Fruit fly (Drosophila melanogaster) whole organism, embryonic: ENCODE results near the gene CG15865.

Source experiments
- Atf3 ChIP-seq: fragments of 200-800 bp; sonication (Bioruptor generic); optimal IDR thresholded peaks from 3 replicates; lab custom pipeline; 2016; ENCODE audit warnings: missing biosample characterization, missing genetic modification characterization
- CG10147 ChIP-seq: fragments of 200-800 bp; sonication (Bioruptor generic); optimal IDR thresholded peaks from 2 replicates; lab custom pipeline; 2019; ENCODE audit warnings: missing biosample characterization, mild to moderate bottlenecking, missing genetic modification characterization, moderate library complexity
- CG10267 ChIP-seq: fragments of 200-800 bp; sonication (Bioruptor generic); optimal IDR thresholded peaks from 2 replicates; lab custom pipeline; 2018; ENCODE audit warnings: missing biosample characterization, mild to moderate bottlenecking, missing genetic modification characterization, moderate library complexity
- CG12219 ChIP-seq: fragments of 200-800 bp; sonication (Bioruptor generic); optimal IDR thresholded peaks from 3 replicates; lab custom pipeline; 2018; ENCODE audit warnings: missing biosample characterization, mild to moderate bottlenecking, missing genetic modification characterization
- CG12391 ChIP-seq: fragments of 200-800 bp; sonication (Bioruptor generic); optimal IDR thresholded peaks from 3 replicates; lab custom pipeline; 2018; ENCODE audit warnings: missing biosample characterization, mild to moderate bottlenecking, missing genetic modification characterization, moderate library complexity
- CG12769 ChIP-seq: fragments of 200-800 bp; sonication (Bioruptor generic); optimal IDR thresholded peaks from 2 replicates; lab custom pipeline; 2019; ENCODE audit warnings: missing biosample characterization, mild to moderate bottlenecking, missing genetic modification characterization, moderate library complexity
- CG12942 ChIP-seq: fragments of 200-800 bp; sonication (Bioruptor generic); optimal IDR thresholded peaks from 3 replicates; lab custom pipeline; 2016; ENCODE audit warnings: missing biosample characterization, missing genetic modification characterization
- CG16779 ChIP-seq: fragments of 200-800 bp; sonication (Bioruptor generic); IDR thresholded peaks from 2 replicates; pipeline ENCODE4 v1.3.6; 2022; ENCODE audit warnings: missing biosample characterization, missing genetic modification characterization
- CG17186 ChIP-seq: fragments of 200-800 bp; sonication (Bioruptor generic); optimal IDR thresholded peaks from 3 replicates; lab custom pipeline; 2017; ENCODE audit warnings: missing biosample characterization, missing genetic modification reagents, missing genetic modification characterization
- CG17359 ChIP-seq: fragments of 200-800 bp; sonication (Bioruptor generic); optimal IDR thresholded peaks from 3 replicates; lab custom pipeline; 2018; ENCODE audit warnings: missing biosample characterization, mild to moderate bottlenecking, missing genetic modification characterization, moderate library complexity
- CG17612 ChIP-seq: fragments of 200-800 bp; sonication (Bioruptor generic); IDR thresholded peaks from 2 replicates; pipeline ENCODE4 v1.3.6; 2022; ENCODE audit warnings: missing biosample characterization, missing genetic modification characterization
- CG18262 ChIP-seq: fragments of 200-800 bp; optimal IDR thresholded peaks from 3 replicates; lab custom pipeline; 2019; ENCODE audit warnings: missing biosample characterization, mild to moderate bottlenecking, missing genetic modification characterization, moderate library complexity
- CG2116 ChIP-seq: fragments of 200-800 bp; sonication (Bioruptor generic); optimal IDR thresholded peaks from 3 replicates; lab custom pipeline; 2018; ENCODE audit warnings: missing biosample characterization, mild to moderate bottlenecking, missing genetic modification characterization
- CG3163 ChIP-seq: fragments of 200-800 bp; sonication (Bioruptor generic); optimal IDR thresholded peaks from 3 replicates; lab custom pipeline; 2016; ENCODE audit warnings: missing biosample characterization, missing genetic modification characterization
- CG3726 ChIP-seq: fragments of 200-800 bp; sonication (Bioruptor generic); IDR thresholded peaks from 3 replicates; pipeline ENCODE4, ENCODE4 v1.3.6; 2022; ENCODE audit warnings: missing biosample characterization, missing genetic modification characterization
- CG4707 ChIP-seq: fragments of 200-800 bp; sonication (Bioruptor generic); optimal IDR thresholded peaks from 2 replicates; lab custom pipeline; 2018; ENCODE audit warnings: missing biosample characterization, mild to moderate bottlenecking, missing genetic modification characterization, moderate library complexity
- CG6654 ChIP-seq: fragments of 200-800 bp; sonication (Bioruptor generic); optimal IDR thresholded peaks from 2 replicates; lab custom pipeline; 2017; ENCODE audit warnings: missing biosample characterization, mild to moderate bottlenecking, missing genetic modification characterization
- CkIIα-i1 ChIP-seq: fragments of 200-800 bp; sonication (Bioruptor generic); IDR thresholded peaks from 2 replicates; pipeline ENCODE4 v1.3.6; 2022; ENCODE audit warnings: missing biosample characterization, missing genetic modification characterization
- Dip3 ChIP-seq: fragments of 200-800 bp; sonication (Bioruptor generic); optimal IDR thresholded peaks from 3 replicates; lab custom pipeline; 2016; ENCODE audit warnings: missing biosample characterization, missing genetic modification characterization
- Doc2 ChIP-seq: fragments of 200-800 bp; sonication (Bioruptor generic); IDR thresholded peaks from 2 replicates; pipeline ENCODE4 v1.3.6; 2022; ENCODE audit warnings: missing biosample characterization, missing genetic modification characterization
- Ets65A ChIP-seq: fragments of 200-800 bp; sonication (Bioruptor generic); peaks from one replicate; lab custom pipeline; 2016; ENCODE audit warnings: missing biosample characterization, missing genetic modification characterization
- GATAe ChIP-seq: fragments of 200-800 bp; sonication (Bioruptor generic); conservative IDR thresholded peaks from 2 replicates; pipeline ENCODE4 v1.3.6; 2022; ENCODE audit warnings: missing biosample characterization, missing genetic modification characterization
- Hey ChIP-seq: fragments of 200-800 bp; sonication (Bioruptor generic); optimal IDR thresholded peaks from 3 replicates; lab custom pipeline; 2018; ENCODE audit warnings: missing biosample characterization, mild to moderate bottlenecking, missing genetic modification characterization
- Hmr ChIP-seq: fragments of 200-800 bp; sonication (Bioruptor generic); optimal IDR thresholded peaks from 3 replicates; lab custom pipeline; 2017; ENCODE audit warnings: mild to moderate bottlenecking, missing biosample characterization, missing genetic modification reagents, missing genetic modification characterization
- Jarid2 ChIP-seq: fragments of 200-800 bp; sonication (Bioruptor generic); optimal IDR thresholded peaks from 3 replicates; lab custom pipeline; 2017; ENCODE audit warnings: mild to moderate bottlenecking, missing biosample characterization, missing genetic modification reagents, missing genetic modification characterization
- Kr ChIP-seq: fragments of 200-800 bp; sonication (Bioruptor generic); optimal IDR thresholded peaks from 2 replicates; lab custom pipeline; 2017; ENCODE audit warnings: missing biosample characterization, mild to moderate bottlenecking, missing genetic modification characterization
- Lhr ChIP-seq: fragments of 200-800 bp; sonication (Bioruptor generic); optimal IDR thresholded peaks from 3 replicates; lab custom pipeline; 2017; ENCODE audit warnings: mild to moderate bottlenecking, missing biosample characterization, missing genetic modification reagents, missing genetic modification characterization
- TFAM ChIP-seq: fragments of 200-800 bp; sonication (Bioruptor generic); optimal IDR thresholded peaks from 2 replicates; lab custom pipeline; 2017; ENCODE audit warnings: missing biosample characterization, missing genetic modification characterization, inconsistent platforms
- Taf1 ChIP-seq: fragments of 200-800 bp; sonication (Bioruptor generic); IDR thresholded peaks from 2 replicates; pipeline ENCODE4 v1.3.6; 2022; ENCODE audit warnings: missing biosample characterization, missing genetic modification characterization
- abd-A ChIP-seq: fragments of 200-800 bp; sonication (Bioruptor generic); optimal IDR thresholded peaks from 3 replicates; lab custom pipeline; 2019; ENCODE audit warnings: missing biosample characterization, mild to moderate bottlenecking, missing genetic modification characterization, moderate library complexity
- aop ChIP-seq: fragments of 200-800 bp; sonication (Bioruptor generic); IDR thresholded peaks from 2 replicates; pipeline ENCODE4 v1.3.6; 2022; ENCODE audit warnings: missing biosample characterization, missing genetic modification characterization
- cwo ChIP-seq: fragments of 200-800 bp; sonication (Bioruptor generic); optimal IDR thresholded peaks from 3 replicates; lab custom pipeline; 2017; ENCODE audit warnings: missing biosample characterization, missing genetic modification characterization, mild to moderate bottlenecking, moderate library complexity, missing genetic modification reagents
- en ChIP-seq: fragments of 200-800 bp; sonication (Bioruptor generic); optimal IDR thresholded peaks from 2 replicates; lab custom pipeline; 2016; ENCODE audit warnings: missing biosample characterization, missing genetic modification characterization
- eyg ChIP-seq: fragments of 200-800 bp; sonication (Bioruptor generic); optimal IDR thresholded peaks from 3 replicates; lab custom pipeline; 2016; ENCODE audit warnings: missing biosample characterization, missing genetic modification characterization
- fd3F ChIP-seq: fragments of 200-800 bp; sonication (Bioruptor generic); optimal IDR thresholded peaks from 2 replicates; lab custom pipeline; 2018; ENCODE audit warnings: missing biosample characterization, mild to moderate bottlenecking, missing genetic modification characterization, moderate library complexity
- hth ChIP-seq: fragments of >200 bp; optimal IDR thresholded peaks from 2 replicates; lab custom pipeline; 2017; ENCODE audit warnings: inconsistent platforms
- klu ChIP-seq: fragments of 200-800 bp; sonication (Bioruptor generic); IDR thresholded peaks from 2 replicates; pipeline ENCODE4 v1.3.6; 2022; ENCODE audit warnings: missing biosample characterization, missing genetic modification characterization
- nau ChIP-seq: fragments of 200-800 bp; sonication (Bioruptor generic); optimal IDR thresholded peaks from 3 replicates; lab custom pipeline; 2017; ENCODE audit warnings: missing biosample characterization, mild to moderate bottlenecking, missing genetic modification characterization, missing genetic modification reagents
- nerfin-2 ChIP-seq: fragments of 200-800 bp; sonication (Bioruptor generic); IDR thresholded peaks from 2 replicates; pipeline ENCODE4 v1.3.6; 2022; ENCODE audit warnings: missing biosample characterization, missing genetic modification characterization; ENCODE audit not compliant: partially characterized antibody
- otp ChIP-seq: fragments of 200-800 bp; sonication (Bioruptor generic); IDR thresholded peaks from 3 replicates; pipeline ENCODE4, ENCODE4 v1.3.6; 2022; ENCODE audit warnings: missing biosample characterization, missing genetic modification characterization
- pb ChIP-seq: fragments of 200-800 bp; sonication (Bioruptor generic); optimal IDR thresholded peaks from 3 replicates; lab custom pipeline; 2016; ENCODE audit warnings: missing biosample characterization, missing genetic modification characterization
- phol ChIP-seq: fragments of 200-800 bp; sonication (Bioruptor generic); optimal IDR thresholded peaks from 3 replicates; lab custom pipeline; 2018; ENCODE audit warnings: missing biosample characterization, mild to moderate bottlenecking, missing genetic modification characterization, moderate library complexity
- salm ChIP-seq: fragments of 200-800 bp; sonication (Bioruptor generic); optimal IDR thresholded peaks from 2 replicates; lab custom pipeline; 2018; ENCODE audit warnings: missing biosample characterization, mild to moderate bottlenecking, missing genetic modification characterization
- scrt ChIP-seq: fragments of 200-800 bp; sonication (Bioruptor generic); optimal IDR thresholded peaks from 2 replicates; lab custom pipeline; 2018; ENCODE audit warnings: missing biosample characterization, mild to moderate bottlenecking, missing genetic modification characterization, moderate library complexity
- sens-2 ChIP-seq: fragments of 200-800 bp; sonication (Bioruptor generic); IDR thresholded peaks from 2 replicates; pipeline ENCODE4 v1.3.6; 2022; ENCODE audit warnings: missing biosample characterization, missing genetic modification characterization
- slp2 ChIP-seq: fragments of 200-800 bp; sonication (Bioruptor generic); optimal IDR thresholded peaks from 2 replicates; lab custom pipeline; 2016; ENCODE audit warnings: missing biosample characterization, missing genetic modification characterization
- tin ChIP-seq: fragments of 200-800 bp; sonication (Bioruptor generic); optimal IDR thresholded peaks from 3 replicates; lab custom pipeline; 2016; ENCODE audit warnings: missing biosample characterization, missing genetic modification characterization
- trem ChIP-seq: fragments of 200-800 bp; optimal IDR thresholded peaks from 3 replicates; lab custom pipeline; 2019; ENCODE audit warnings: missing biosample characterization, mild to moderate bottlenecking, missing genetic modification characterization, moderate library complexity
- wor ChIP-seq: fragments of 200-800 bp; sonication (Bioruptor generic); IDR thresholded peaks from 2 replicates; pipeline ENCODE4 v1.3.6; 2022; ENCODE audit warnings: missing biosample characterization, missing genetic modification characterization

CG15865 gene

dm6 chrX:16650078-16651063 lies 13.9 kb downstream of the CG15865 start (continued):
- TF ChIP-seq CG10147 (GFP tag; lab: Kevin White, UChicago), result no peak
- TF ChIP-seq CG17612 (GFP tag; lab: Robert Waterston, UW), result no peak
- TF ChIP-seq CG6654, result no peak
- no peak for TF ChIP-seq CG16779 (GFP tag; lab: Robert Waterston, UW)
- TF ChIP-seq scrt (GFP tag; lab: Kevin White, UChicago), result no peak
- TF ChIP-seq fd3F (GFP tag; lab: Kevin White, UChicago), result no peak
- no peak for TF ChIP-seq Taf1 (GFP tag; lab: Robert Waterston, UW)
- TF ChIP-seq Ets65A (GFP tag; lab: Kevin White, UChicago), result peak; percentile 93
- peak; percentile 71 for TF ChIP-seq sens-2 (GFP tag; lab: Robert Waterston, UW)
- no peak for TF ChIP-seq hth (lab: Kevin White, UChicago)
- TF ChIP-seq Hey (tag; lab: Kevin White, UChicago), result no peak
- no peak for TF ChIP-seq CG2116 (GFP tag; lab: Kevin White, UChicago)
- TF ChIP-seq slp2 (GFP tag; lab: Kevin White, UChicago), result peak; percentile 70
- TF ChIP-seq CG17186, result no peak
- no peak for TF ChIP-seq CG3726
- TF ChIP-seq CG10267 (tag; lab: Kevin White, UChicago), result no peak
- TF ChIP-seq wor, result no peak
- TF ChIP-seq en (GFP tag; lab: Kevin White, UChicago), result peak; percentile 75
- peak; percentile 95 for TF ChIP-seq CG4707 (GFP tag; lab: Kevin White, UChicago)
- no peak for TF ChIP-seq CG12219 (GFP tag; lab: Kevin White, UChicago)
- TF ChIP-seq trem (tag; lab: Kevin White, UChicago), result no peak
- peak; percentile 5 for TF ChIP-seq abd-A (tag; lab: Kevin White, UChicago)
- no peak for TF ChIP-seq CkIIα-i1 (GFP tag; lab: Robert Waterston, UW)
- no peak for TF ChIP-seq TFAM (GFP tag; lab: Kevin White, UChicago)
- TF ChIP-seq CG3163, result no peak
- no peak for TF ChIP-seq cwo (GFP tag; lab: Kevin White, UChicago)
- TF ChIP-seq Atf3, result no peak
- TF ChIP-seq CG12391 (tag; lab: Kevin White, UChicago), result no peak
- TF ChIP-seq Lhr (GFP tag; lab: Kevin White, UChicago), result no peak
- TF ChIP-seq Doc2 (GFP tag; lab: Robert Waterston, UW), result no peak
- TF ChIP-seq CG17359 (tag; lab: Kevin White, UChicago), result peak; percentile 9
- TF ChIP-seq nerfin-2 (GFP tag; lab: Robert Waterston, UW), result no peak
- peak; percentile 64 for TF ChIP-seq Dip3 (GFP tag; lab: Kevin White, UChicago)
- TF ChIP-seq phol (tag; lab: Kevin White, UChicago), result peak; percentile 5
- no peak for TF ChIP-seq salm (tag; lab: Kevin White, UChicago)
- TF ChIP-seq klu (GFP tag; lab: Robert Waterston, UW), result no peak
- TF ChIP-seq tin (GFP tag; lab: Kevin White, UChicago), result no peak
- TF ChIP-seq CG12942 (GFP tag; lab: Kevin White, UChicago), result no peak
- TF ChIP-seq CG18262 (tag; lab: Kevin White, UChicago), result peak; percentile 34
- TF ChIP-seq aop, result no peak
- peak; percentile 27 for TF ChIP-seq Hmr
- TF ChIP-seq Jarid2 (GFP tag; lab: Kevin White, UChicago), result no peak
- peak; percentile 38 for TF ChIP-seq CG12769
- TF ChIP-seq eyg (GFP tag; lab: Kevin White, UChicago), result peak; percentile 36
- peak; percentile 85 for TF ChIP-seq otp (GFP tag; lab: Robert Waterston, UW)
- TF ChIP-seq pb, result peak; percentile 75
- TF ChIP-seq nau, result no peak
- no peak for TF ChIP-seq Kr (GFP tag; lab: Kevin White, UChicago)
- TF ChIP-seq GATAe (GFP tag; lab: Robert Waterston, UW), result no peak
